Fruit fly (Drosophila melanogaster): ENCODE results near the gene CG1271.

The CG1271 gene

DNA sequence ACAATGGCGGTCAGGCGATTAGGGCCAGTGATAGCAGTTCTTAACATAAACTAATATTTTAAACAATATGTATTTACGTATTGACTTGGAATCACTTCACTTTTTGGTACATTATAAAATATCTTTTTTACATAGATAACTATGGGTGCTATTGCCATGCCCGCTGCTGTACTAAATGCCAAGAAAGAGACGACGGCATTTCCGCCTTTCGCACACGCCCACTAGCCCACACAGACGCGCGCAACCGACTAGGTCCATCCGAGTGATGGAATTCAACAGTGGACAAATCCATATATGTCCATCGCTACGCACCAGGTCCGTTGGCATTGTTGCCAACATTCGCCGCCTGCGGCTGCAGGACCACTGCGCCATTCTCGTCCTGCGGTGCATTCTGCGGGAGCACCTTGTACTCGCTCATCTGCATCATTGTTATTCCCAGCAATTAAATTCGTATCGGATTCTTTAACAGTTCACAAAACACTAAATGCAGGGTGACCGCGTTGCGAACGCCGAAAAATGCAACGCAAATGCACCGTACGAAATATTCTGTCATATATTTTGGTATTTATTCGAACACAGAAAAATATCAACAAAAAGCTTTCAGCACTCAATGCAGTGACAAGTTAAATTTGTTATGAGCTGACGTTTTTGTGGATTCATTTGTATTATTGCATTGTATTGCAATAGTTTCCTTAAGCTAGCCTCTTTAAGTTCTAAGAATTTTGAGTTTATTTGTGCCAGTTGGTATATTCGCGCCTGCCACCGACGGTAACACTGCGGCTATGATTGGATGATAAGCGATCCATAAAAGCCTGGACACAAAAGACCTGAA, 5.8 kb upstream of the CG1271 start, which contains the start of the genes scramb2 and Sk2 (continued):
- TF ChIP-seq dati (GFP tag; IDR thresholded peaks at IDR 0.05), result peak; percentile 88
- TF ChIP-seq NfI (GFP tag; optimal IDR thresholded peaks at IDR 0.05), result peak; percentile 94
- peak; percentile 68 for TF ChIP-seq CG8089 (GFP tag; optimal IDR thresholded peaks at IDR 0.05)
- peak; percentile 97 for TF ChIP-seq CG12659 (GFP tag; optimal IDR thresholded peaks at IDR 0.05)
- TF ChIP-seq Hr3 (GFP tag; optimal IDR thresholded peaks at IDR 0.05), result peak; percentile 91
- peak; percentile 67 for TF ChIP-seq disco-r (GFP tag; optimal IDR thresholded peaks at IDR 0.05)
- no peak for TF ChIP-seq zen2 (GFP tag; IDR thresholded peaks at IDR 0.05; ENCODE audit: partially characterized antibody)
- peak; percentile 99 for TF ChIP-seq sens (GFP tag)
- TF ChIP-seq GATAe (GFP tag; conservative IDR thresholded peaks at IDR 0.05), result peak; percentile 79
- TF ChIP-seq wek (GFP tag; optimal IDR thresholded peaks at IDR 0.05), result peak; percentile 87
- TF ChIP-seq NC2α (GFP tag; optimal IDR thresholded peaks at IDR 0.05), result peak; percentile 81
- TF ChIP-seq lmd (GFP tag; IDR thresholded peaks at IDR 0.05), result peak; percentile 94
- TF ChIP-seq Hr39 (optimal IDR thresholded peaks at IDR 0.05), result no peak
- peak; percentile 96 for TF ChIP-seq CG32532 (GFP tag; IDR thresholded peaks at IDR 0.05)
- TF ChIP-seq lab (GFP tag; optimal IDR thresholded peaks at IDR 0.05), result peak; percentile 98
- TF ChIP-seq CG3995 (GFP tag; optimal IDR thresholded peaks at IDR 0.05), result peak; percentile 70
- TF ChIP-seq Bteb2 (GFP tag; optimal IDR thresholded peaks at IDR 0.05), result peak; percentile 73
- peak; percentile 85 for TF ChIP-seq CG8765 (GFP tag; IDR thresholded peaks at IDR 0.05)
- TF ChIP-seq CG32772 (GFP tag; IDR thresholded peaks at IDR 0.05), result peak; percentile 89
- peak; percentile 91 for TF ChIP-seq CG11085 (GFP tag; IDR thresholded peaks at IDR 0.05)
- TF ChIP-seq danr (GFP tag; IDR thresholded peaks at IDR 0.05), result peak; percentile 91
- peak; percentile 95 for TF ChIP-seq CG14014 (GFP tag; IDR thresholded peaks at IDR 0.05)

- TF ChIP-seq Med (GFP tag), result peak; percentile 53
- no peak for TF ChIP-seq Atf3 (GFP tag; optimal IDR thresholded peaks at IDR 0.05)
- TF ChIP-seq CG2116 (GFP tag; optimal IDR thresholded peaks at IDR 0.05), result no peak
- TF ChIP-seq CG8478 (optimal IDR thresholded peaks at IDR 0.05), result peak; percentile 63
These were observed 3.7 kb upstream of the CG1271 start for dm6 chr3L:3048647-3049046.

- no peak for TF ChIP-seq aop (GFP tag; IDR thresholded peaks at IDR 0.05)
- peak; percentile 15 for TF ChIP-seq CG12659 (GFP tag; optimal IDR thresholded peaks at IDR 0.05)
- TF ChIP-seq sim (GFP tag; IDR thresholded peaks at IDR 0.05), result no peak
- no peak for TF ChIP-seq Hmr (GFP tag; optimal IDR thresholded peaks at IDR 0.05)
- peak; percentile 25 for TF ChIP-seq CG14710 (tag; optimal IDR thresholded peaks at IDR 0.05)
- TF ChIP-seq gfzf (GFP tag; optimal IDR thresholded peaks at IDR 0.05), result peak; percentile 79
- peak; percentile 67 for TF ChIP-seq CG17359 (tag; optimal IDR thresholded peaks at IDR 0.05)
- no peak for TF ChIP-seq Ada2b (GFP tag; IDR thresholded peaks at IDR 0.05)
- TF ChIP-seq Myb (GFP tag; optimal IDR thresholded peaks at IDR 0.05), result peak; percentile 90
- peak; percentile 47 for TF ChIP-seq CoRest (tag; optimal IDR thresholded peaks at IDR 0.05)
- TF ChIP-seq Dp (GFP tag; optimal IDR thresholded peaks at IDR 0.05), result peak; percentile 32
- peak; percentile 4 for TF ChIP-seq trem (tag; optimal IDR thresholded peaks at IDR 0.05)
- TF ChIP-seq lbe (GFP tag; optimal IDR thresholded peaks at IDR 0.05), result peak; percentile 0
- peak; percentile 9 for TF ChIP-seq sd (tag; optimal IDR thresholded peaks at IDR 0.05)
- TF ChIP-seq nom (GFP tag; optimal IDR thresholded peaks at IDR 0.05), result peak; percentile 9
- TF ChIP-seq CG3995 (GFP tag; optimal IDR thresholded peaks at IDR 0.05), result peak; percentile 54
- TF ChIP-seq CG9797 (GFP tag; optimal IDR thresholded peaks at IDR 0.05), result peak; percentile 57
- 0 out of 2 replicates have a peak, but pooled peaks have one; percentile 12 for TF ChIP-seq HLH3B (GFP tag; IDR thresholded peaks at IDR 0.05)
- TF ChIP-seq tio (GFP tag; optimal IDR thresholded peaks at IDR 0.05), result no peak
- peak; percentile 64 for TF ChIP-seq MBD-R2 (GFP tag; IDR thresholded peaks at IDR 0.05)
- TF ChIP-seq CG17912 (GFP tag; optimal IDR thresholded peaks at IDR 0.05), result no peak
- 0 out of 2 replicates have a peak, but pooled peaks have one; percentile 31 for TF ChIP-seq bbx (GFP tag; IDR thresholded peaks at IDR 0.05; ENCODE audit: partially characterized antibody)
- peak; percentile 56 for TF ChIP-seq pzg (GFP tag; optimal IDR thresholded peaks at IDR 0.05)
- TF ChIP-seq CG7372 (GFP tag; IDR thresholded peaks at IDR 0.05), result no peak
These were observed 2.1 kb upstream of the CG1271 start, which contains the start of gene CG32485 for dm6 chr3L:3050185-3050584. Gene CG32485, plus strand, starts transcription at chr3L:3050323.
